Worm (Caenorhabditis elegans): ENCODE data around the gene Y73B6BL.31.

Gene Y73B6BL.31

DNA sequence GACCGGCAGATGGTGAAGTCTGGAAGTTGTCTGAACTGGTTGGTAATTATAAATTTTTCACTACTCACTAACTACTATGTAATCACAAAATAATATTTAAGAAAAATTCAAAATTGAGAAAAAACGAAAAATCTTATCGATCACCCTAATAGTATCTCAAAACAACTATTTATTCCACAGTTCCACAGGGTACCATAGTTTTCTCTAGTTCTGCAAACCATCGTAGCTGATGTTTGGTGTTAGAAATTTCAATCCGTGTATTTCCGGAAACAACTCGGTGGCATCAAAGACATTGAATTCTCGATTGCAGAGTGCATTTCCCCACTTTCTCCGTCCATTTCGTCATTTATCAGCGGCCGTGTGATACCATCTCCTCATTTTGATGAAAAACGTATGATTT is at the start of gene Y73B6BL.31:
TSS of gene Y73B6BL.31 (plus strand) at position 301 of the 400 bp plus-strand sequence.
- TF ChIP-seq unc-39 (tag; optimal IDR thresholded peaks at IDR 0.05): no peak
- TF ChIP-seq Y5F2A.4 (GFP tag; optimal IDR thresholded peaks at IDR 0.05): no peak
- no peak for TF ChIP-seq nhr-42 (GFP tag; IDR thresholded peaks at IDR 0.05)
- TF ChIP-seq sdz-12 (GFP tag; optimal IDR thresholded peaks at IDR 0.05): no peak

DNA sequence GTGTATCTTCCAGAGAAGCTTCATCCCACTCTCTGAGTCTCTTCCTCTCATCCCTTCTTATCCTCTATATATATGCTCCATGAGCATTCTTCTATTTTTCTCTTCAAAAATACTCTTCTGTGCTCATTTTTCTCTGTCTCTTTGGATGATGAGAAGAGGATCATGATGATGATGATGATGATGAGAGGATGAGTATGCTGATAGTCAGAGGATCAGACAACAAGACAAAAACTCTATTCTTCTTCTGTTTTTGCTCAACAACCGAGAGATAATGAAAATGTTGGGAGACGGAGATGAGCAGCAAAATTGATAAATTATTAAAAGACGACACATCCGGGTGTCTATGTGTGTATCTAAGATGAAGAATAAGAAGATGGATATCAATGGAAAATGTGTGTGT is 48.4 kb upstream of the Y73B6BL.31 start:
- TF ChIP-seq nhr-11 (tag; optimal IDR thresholded peaks at IDR 0.05) (peak; percentile 74), mxl-2 (GFP tag; conservative IDR thresholded peaks at IDR 0.05) (no peak), daf-16 (GFP tag; optimal IDR thresholded peaks at IDR 0.05) (peak in 1 of 2 experiments; percentile 46), daf-16 (tag; optimal IDR thresholded peaks at IDR 0.05) (no peak), hlh-30 (tag; optimal IDR thresholded peaks at IDR 0.05; ENCODE audit: insufficient read depth) (peak; percentile 4), ctbp-1 (GFP tag; IDR thresholded peaks at IDR 0.05) (0 out of 2 replicates have a peak, but pooled peaks have one; percentile 20), attf-4 (tag; optimal IDR thresholded peaks at IDR 0.05) (no peak), unc-62 (GFP tag; optimal IDR thresholded peaks at IDR 0.05 in 1 of 2) (peak in 1 of 2 experiments; percentile 96), unc-62 (tag; optimal IDR thresholded peaks at IDR 0.05) (no peak)

DNA sequence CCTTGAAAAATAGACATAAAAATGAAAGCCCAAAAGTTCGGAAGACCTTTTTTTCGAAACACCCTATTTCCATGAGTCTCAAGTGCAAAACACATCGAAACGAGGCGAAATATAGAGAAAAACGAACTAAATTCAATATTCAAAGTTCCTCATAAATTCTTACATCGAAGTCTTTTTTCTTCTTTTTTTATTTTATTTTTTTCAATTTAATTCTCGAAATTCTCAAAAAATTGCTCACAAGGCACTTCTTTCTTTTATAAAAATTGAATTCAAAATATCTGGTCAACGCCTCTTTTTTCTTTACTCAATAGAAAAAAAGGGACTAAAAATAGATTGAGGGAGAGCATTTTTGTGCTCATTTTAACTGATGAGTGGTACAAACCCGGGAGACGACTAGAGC is 46.5 kb upstream of the Y73B6BL.31 start:
- TF ChIP-seq fkh-10 (GFP tag; optimal IDR thresholded peaks at IDR 0.05) (peak; percentile 27), pqm-1 (tag; optimal IDR thresholded peaks at IDR 0.05) (no peak)

DNA sequence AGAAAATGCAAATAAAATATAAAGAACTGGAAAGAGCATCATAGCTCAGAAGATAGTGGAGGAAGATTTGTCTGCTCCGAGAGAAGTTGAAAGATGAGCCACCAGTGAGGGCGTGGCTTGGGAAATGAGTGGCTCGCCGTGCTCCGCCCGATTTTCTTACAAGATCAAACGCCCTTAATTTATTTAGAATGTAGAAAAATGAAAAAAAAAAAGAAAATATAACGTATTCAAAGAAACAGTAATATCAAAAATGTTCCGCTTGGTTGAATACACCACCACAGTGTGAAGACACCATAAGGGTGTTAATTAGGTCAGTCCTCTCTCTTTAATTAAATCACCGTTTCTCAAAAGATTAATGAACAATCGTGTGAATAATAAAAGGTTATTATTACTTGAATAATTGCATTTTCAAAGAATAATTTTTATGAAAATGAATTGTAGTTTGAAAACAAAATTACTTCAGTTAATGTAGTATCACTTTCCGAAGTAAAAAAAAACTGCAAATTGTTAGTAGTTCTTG is 39.3 kb upstream of the Y73B6BL.31 start, which contains the start of gene sfrp-1:
TSS of gene sfrp-1 (minus strand) at position 51 of the 520 bp plus-strand sequence.
- TF ChIP-seq zip-2 (tag; optimal IDR thresholded peaks at IDR 0.05): no peak
- no peak for TF ChIP-seq T20F7.1 (GFP tag; optimal IDR thresholded peaks at IDR 0.05)
- no peak for TF ChIP-seq ceh-28 (tag; optimal IDR thresholded peaks at IDR 0.05)
- TF ChIP-seq cey-2 (tag; optimal IDR thresholded peaks at IDR 0.05; ENCODE audit: borderline replicate concordance, insufficient read depth): no peak
- TF ChIP-seq F49E8.2 (tag; optimal IDR thresholded peaks at IDR 0.05; ENCODE audit: borderline replicate concordance): no peak
- no peak for TF ChIP-seq dmd-8 (GFP tag; IDR thresholded peaks at IDR 0.05)
- TF ChIP-seq ceh-44 (GFP tag; IDR thresholded peaks at IDR 0.05): no peak
- no peak for TF ChIP-seq F37D6.2 (tag; optimal IDR thresholded peaks at IDR 0.05)
- TF ChIP-seq dpl-1 (GFP tag; optimal IDR thresholded peaks at IDR 0.05): no peak
- TF ChIP-seq mxl-2 (GFP tag; conservative IDR thresholded peaks at IDR 0.05): no peak
- TF ChIP-seq mdt-29 (GFP tag; IDR thresholded peaks at IDR 0.05): no peak
- no peak for TF ChIP-seq T26A8.4 (GFP tag; IDR thresholded peaks at IDR 0.05)
- TF ChIP-seq F26F4.8 (GFP tag; conservative IDR thresholded peaks at IDR 0.05): no peak
- TF ChIP-seq lir-3 (tag; optimal IDR thresholded peaks at IDR 0.05): no peak
- TF ChIP-seq arid-1 (GFP tag; conservative IDR thresholded peaks at IDR 0.05): no peak
- no peak for TF ChIP-seq dmd-9 (GFP tag; IDR thresholded peaks at IDR 0.05)

DNA sequence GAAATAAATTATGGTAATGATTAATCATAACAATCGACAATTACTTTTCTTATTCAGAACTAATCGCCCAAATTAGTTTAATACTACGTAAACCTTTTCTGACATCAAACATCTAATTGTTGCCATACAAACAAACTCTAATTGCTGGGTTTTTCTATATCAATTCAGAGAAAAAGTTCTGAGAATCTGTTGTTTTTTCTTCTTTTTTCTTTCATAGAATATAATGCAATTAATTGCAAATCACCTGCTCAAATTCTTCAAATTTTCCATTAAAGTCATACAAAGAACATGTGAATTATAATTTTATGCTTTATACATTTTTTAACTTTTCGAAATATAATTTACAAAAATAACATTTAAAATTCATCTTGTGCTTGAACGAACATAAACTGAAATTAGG is 38.3 kb upstream of the Y73B6BL.31 start:
- TF ChIP-seq php-3 (GFP tag; IDR thresholded peaks at IDR 0.05): no peak
- TF ChIP-seq ztf-7 (tag; optimal IDR thresholded peaks at IDR 0.05): no peak
- no peak for TF ChIP-seq nhr-42 (GFP tag; IDR thresholded peaks at IDR 0.05)
- no peak for TF ChIP-seq Y48G9A.11 (GFP tag; IDR thresholded peaks at IDR 0.05)
- no peak for TF ChIP-seq D1046.2 (GFP tag; IDR thresholded peaks at IDR 0.05)
- no peak for TF ChIP-seq ceh-32 (tag; optimal IDR thresholded peaks at IDR 0.05; ENCODE audit: poor library complexity)
- no peak for TF ChIP-seq skn-1 (tag; optimal IDR thresholded peaks at IDR 0.05)
- TF ChIP-seq ceh-44 (GFP tag; IDR thresholded peaks at IDR 0.05): no peak
- no peak for TF ChIP-seq cey-2 (tag; optimal IDR thresholded peaks at IDR 0.05; ENCODE audit: borderline replicate concordance, insufficient read depth)
- no peak for TF ChIP-seq ztf-11 (tag; optimal IDR thresholded peaks at IDR 0.05)
- TF ChIP-seq mdt-29 (GFP tag; IDR thresholded peaks at IDR 0.05): no peak

Measured in whole organism, L4 larva.